Fruit fly (Drosophila melanogaster) whole organism, wandering third instar larva: ENCODE results near the gene CG13075.

Source experiments
- CG32264 ChIP-seq: fragments of 200-800 bp; sonication (Bioruptor generic); optimal IDR thresholded peaks from 2 replicates; lab custom pipeline; 2016; ENCODE audit warnings: missing biosample characterization, missing genetic modification characterization
- CG9705 ChIP-seq: fragments of 200-800 bp; sonication (Bioruptor generic); optimal IDR thresholded peaks from 2 replicates; lab custom pipeline; 2018; ENCODE audit warnings: missing biosample characterization, mild to moderate bottlenecking, missing genetic modification characterization
- CrebA ChIP-seq: fragments of 200-800 bp; sonication (Bioruptor generic); optimal IDR thresholded peaks from 2 replicates; lab custom pipeline; 2016; ENCODE audit warnings: missing biosample characterization, mild to moderate bottlenecking, missing genetic modification characterization, borderline replicate concordance
- Dfd ChIP-seq: fragments of >200 bp; optimal IDR thresholded peaks from 2 replicates; lab custom pipeline; 2017; ENCODE audit warnings: missing biosample characterization, missing genetic modification characterization
- Dif ChIP-seq: fragments of 200-275, 200-300 bp; sonication (Bioruptor generic); optimal IDR thresholded peaks from 2 replicates; lab custom pipeline; 2018; ENCODE audit warnings: missing biosample characterization, missing genetic modification characterization; ENCODE audit not compliant: partially characterized antibody
- GATAd ChIP-seq: sonication (Bioruptor generic); optimal IDR thresholded peaks from 2 replicates; lab custom pipeline; 2016; ENCODE audit warnings: missing biosample characterization, missing genetic modification characterization
- HLH106 ChIP-seq: fragments of 200-800 bp; optimal IDR thresholded peaks from 3 replicates; lab custom pipeline; 2019; ENCODE audit warnings: missing biosample characterization, mild to moderate bottlenecking, missing genetic modification characterization, moderate library complexity
- Hnf4 ChIP-seq: fragments of 200-800 bp; sonication (Bioruptor generic); optimal IDR thresholded peaks from 2 replicates; lab custom pipeline; 2016; ENCODE audit warnings: missing biosample characterization, mild to moderate bottlenecking, missing genetic modification characterization
- Hr78 ChIP-seq: fragments of >200 bp; optimal IDR thresholded peaks from 2 replicates; lab custom pipeline; 2017; ENCODE audit warnings: missing biosample characterization, missing genetic modification characterization
- Hr83 ChIP-seq: fragments of 200-300 bp; sonication (Bioruptor generic); optimal IDR thresholded peaks from 2 replicates; lab custom pipeline; 2016; ENCODE audit warnings: missing biosample characterization, mild to moderate bottlenecking, missing genetic modification characterization, moderate library complexity; ENCODE audit not compliant: poor library complexity, severe bottlenecking
- Jra ChIP-seq: sonication (Bioruptor generic); optimal IDR thresholded peaks from 2 replicates; lab custom pipeline; 2016; ENCODE audit warnings: missing biosample characterization, missing genetic modification characterization
- Mio ChIP-seq: sonication (Bioruptor generic); optimal IDR thresholded peaks from 2 replicates; lab custom pipeline; 2016; ENCODE audit warnings: missing biosample characterization, missing genetic modification characterization
- Myc ChIP-seq: fragments of >200 bp; optimal IDR thresholded peaks from 2 replicates; lab custom pipeline; 2017
- N ChIP-seq: fragments of >200 bp; optimal IDR thresholded peaks from 2 replicates; lab custom pipeline; 2018; ENCODE audit warnings: missing biosample characterization, missing external identifiers, missing genetic modification characterization
- Rel ChIP-seq, 2 experiments: fragments of 200-800 bp; sonication (Bioruptor generic) in 1 of 2; optimal IDR thresholded peaks; 2 replicates in 1 of 2; 3 replicates in 1 of 2; lab custom pipeline; 2016 to 2019; ENCODE audit warnings: mild to moderate bottlenecking in 2 of 2, missing biosample characterization in 2 of 2, missing genetic modification characterization in 2 of 2, moderate library complexity in 1 of 2
- Vsx2 ChIP-seq: fragments of 200-300, 225-300 bp; sonication (Bioruptor generic); optimal IDR thresholded peaks from 2 replicates; lab custom pipeline; 2018; ENCODE audit warnings: missing biosample characterization, missing genetic modification characterization; ENCODE audit not compliant: partially characterized antibody
- br ChIP-seq: fragments of 200-800 bp; sonication (Bioruptor generic); optimal IDR thresholded peaks from 2 replicates; lab custom pipeline; 2016; ENCODE audit warnings: missing biosample characterization, missing genetic modification characterization
- brk ChIP-seq: fragments of 200-800 bp; sonication (Bioruptor generic); optimal IDR thresholded peaks from 2 replicates; lab custom pipeline; 2016; ENCODE audit warnings: missing biosample characterization, mild to moderate bottlenecking, missing genetic modification characterization
- dl ChIP-seq, 2 experiments: fragments of 175-275, 200-275 bp in 1 of 2; fragments of 200-275 bp in 1 of 2; sonication (Bioruptor generic); optimal IDR thresholded peaks; lab custom pipeline; 2018; ENCODE audit warnings: mild to moderate bottlenecking in 2 of 2, missing biosample characterization in 2 of 2, missing genetic modification characterization in 2 of 2, moderate library complexity in 2 of 2; ENCODE audit not compliant: partially characterized antibody in 2 of 2, insufficient read depth in 1 of 2
- dmrt93B ChIP-seq: fragments of 200-800 bp; sonication (Bioruptor generic); optimal IDR thresholded peaks from 2 replicates; lab custom pipeline; 2018; ENCODE audit warnings: missing biosample characterization, mild to moderate bottlenecking, missing genetic modification characterization
- dsf ChIP-seq: sonication (Bioruptor generic); optimal IDR thresholded peaks from 2 replicates; lab custom pipeline; 2016; ENCODE audit warnings: missing biosample characterization, missing genetic modification characterization, borderline replicate concordance
- ey ChIP-seq: fragments of 200-800 bp; sonication (Bioruptor generic); optimal IDR thresholded peaks from 2 replicates; lab custom pipeline; 2016; ENCODE audit warnings: missing biosample characterization, missing genetic modification characterization
- foxo ChIP-seq, 2 experiments: fragments of 200-800 bp; sonication (Bioruptor generic); optimal IDR thresholded peaks; 2 replicates in 1 of 2; 3 replicates in 1 of 2; lab custom pipeline; 2016 to 2017; ENCODE audit warnings: missing biosample characterization in 2 of 2, missing genetic modification characterization in 2 of 2
- fru ChIP-seq: fragments of 200-800 bp; sonication (Bioruptor generic); optimal IDR thresholded peaks from 3 replicates; lab custom pipeline; 2016; ENCODE audit warnings: missing biosample characterization, mild to moderate bottlenecking, missing genetic modification characterization
- h ChIP-seq: fragments of 200-800 bp; sonication (Bioruptor generic); optimal IDR thresholded peaks from 3 replicates; lab custom pipeline; 2016; ENCODE audit warnings: missing biosample characterization, mild to moderate bottlenecking, missing genetic modification characterization
- jim ChIP-seq: fragments of 175-275, 200-325 bp; sonication (Bioruptor generic); optimal IDR thresholded peaks from 2 replicates; lab custom pipeline; 2016; ENCODE audit warnings: missing biosample characterization, mild to moderate bottlenecking, missing genetic modification characterization
- lola ChIP-seq: fragments of >200 bp; optimal IDR thresholded peaks from 2 replicates; lab custom pipeline; 2017; ENCODE audit warnings: missing biosample characterization, missing genetic modification characterization
- psq ChIP-seq: fragments of 200-800 bp; sonication (Bioruptor generic); optimal IDR thresholded peaks from 3 replicates; lab custom pipeline; 2017; ENCODE audit warnings: missing biosample characterization, mild to moderate bottlenecking, missing genetic modification characterization, moderate library complexity
- rgr ChIP-seq: fragments of 200-800 bp; sonication (Bioruptor generic); optimal IDR thresholded peaks from 3 replicates; lab custom pipeline; 2016; ENCODE audit warnings: missing biosample characterization, mild to moderate bottlenecking, missing genetic modification characterization
- sv ChIP-seq: fragments of 200-800 bp; sonication (Bioruptor generic); optimal IDR thresholded peaks from 3 replicates; lab custom pipeline; 2016; ENCODE audit warnings: missing biosample characterization, missing genetic modification characterization
- tai ChIP-seq: sonication (Bioruptor generic); optimal IDR thresholded peaks from 2 replicates; lab custom pipeline; 2016; ENCODE audit warnings: missing biosample characterization, missing genetic modification characterization
- usp ChIP-seq: fragments of >200 bp; optimal IDR thresholded peaks from 2 replicates; lab custom pipeline; 2017; ENCODE audit warnings: missing biosample characterization, missing genetic modification characterization
- woc ChIP-seq: sonication (Bioruptor generic); optimal IDR thresholded peaks from 2 replicates; lab custom pipeline; 2016; ENCODE audit warnings: missing biosample characterization, mild to moderate bottlenecking, missing genetic modification characterization

The CG13075 gene

DNA sequence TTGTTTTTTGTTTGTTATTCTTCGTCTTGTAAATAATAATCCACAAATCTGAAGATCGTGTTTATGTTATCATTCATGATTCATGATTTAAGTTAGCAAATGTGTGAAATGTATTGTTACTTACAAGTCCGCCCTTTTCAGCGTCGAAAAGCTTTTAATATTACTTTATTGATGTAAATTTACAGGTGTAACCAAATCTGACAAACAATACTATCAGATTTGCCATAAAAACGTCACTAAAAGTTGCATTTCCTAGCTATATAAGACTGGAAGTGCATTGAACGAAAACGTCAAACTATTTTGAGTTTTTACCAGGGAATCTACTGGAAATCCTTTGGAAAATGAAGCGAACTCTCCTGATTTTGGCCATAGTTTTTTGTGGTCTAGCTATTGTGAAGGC, 1.5 kb upstream of the CG13075 start, which contains the start of gene CG33258:
CG33258 (plus strand) TSS at position 301 of the 400 bp plus-strand sequence.
- TF ChIP-seq CrebA (GFP tag; lab: Kevin White, UChicago): no peak
- no peak for TF ChIP-seq dmrt93B (GFP tag; lab: Kevin White, UChicago)
- TF ChIP-seq ey (GFP tag; lab: Kevin White, UChicago): no peak
- no peak for TF ChIP-seq Jra (GFP tag; lab: Kevin White, UChicago)
- no peak for TF ChIP-seq Rel (GFP tag; optimal IDR thresholded peaks at IDR 0.05; lab: Kevin White, UChicago)
- TF ChIP-seq Rel (tag; optimal IDR thresholded peaks at IDR 0.05; lab: Kevin White, UChicago): no peak
- TF ChIP-seq Dfd (GFP tag; lab: Kevin White, UChicago): no peak
- no peak for TF ChIP-seq N (GFP tag; lab: Kevin White, UChicago)
- TF ChIP-seq Hr78 (GFP tag; lab: Kevin White, UChicago): no peak
- TF ChIP-seq CG9705 (GFP tag; lab: Kevin White, UChicago): no peak
- no peak for TF ChIP-seq dl (GFP tag; optimal IDR thresholded peaks at IDR 0.05; lab: Kevin White, UChicago; ENCODE audit: insufficient read depth in 1 of 2, partially characterized antibody in 2 of 2)
- TF ChIP-seq jim (GFP tag; lab: Kevin White, UChicago): no peak
- no peak for TF ChIP-seq Mio (GFP tag; lab: Kevin White, UChicago)
- TF ChIP-seq woc: no peak
- TF ChIP-seq HLH106 (tag; lab: Kevin White, UChicago): no peak
- no peak for TF ChIP-seq GATAd (GFP tag; lab: Kevin White, UChicago)
- no peak for TF ChIP-seq usp (GFP tag; lab: Kevin White, UChicago)
- no peak for TF ChIP-seq fru (GFP tag; lab: Kevin White, UChicago)
- no peak for TF ChIP-seq Dif (GFP tag; lab: Kevin White, UChicago)
- no peak for TF ChIP-seq CG32264

DNA sequence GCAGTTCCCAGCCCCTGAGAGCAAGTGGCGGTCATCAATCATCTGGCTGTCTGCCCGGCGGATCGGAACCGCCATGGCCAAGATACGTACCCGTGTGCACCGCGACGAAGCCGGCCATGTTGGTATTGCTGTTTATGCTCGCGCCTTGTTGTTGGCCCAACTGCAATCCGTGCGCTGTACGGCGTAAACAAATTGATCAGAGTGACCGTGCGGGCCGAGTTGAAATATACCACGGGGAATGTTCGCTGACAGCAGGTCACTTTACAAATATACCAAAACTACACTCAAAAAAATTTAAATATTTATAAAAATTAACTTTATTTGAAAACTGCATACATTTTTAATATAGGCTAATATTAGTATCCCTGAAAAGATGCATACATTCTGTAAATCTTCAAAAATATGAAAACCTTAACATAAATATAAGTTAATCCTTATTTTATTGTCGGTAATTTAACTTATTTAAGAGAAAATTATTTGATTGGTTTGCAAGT, 3.6 kb downstream of the CG13075 start, which contains the start of gene Tasp1:
Tasp1 (minus strand) TSS at position 203 of the 494 bp plus-strand sequence.
- no peak for TF ChIP-seq jim (GFP tag; lab: Kevin White, UChicago)
- no peak for TF ChIP-seq Dfd (GFP tag; lab: Kevin White, UChicago)
- peak; percentile 1 for TF ChIP-seq HLH106 (tag; lab: Kevin White, UChicago)
- no peak for TF ChIP-seq tai
- TF ChIP-seq br (GFP tag; lab: Kevin White, UChicago): no peak
- TF ChIP-seq sv: peak; percentile 17
- peak; percentile 7 for TF ChIP-seq Hnf4 (GFP tag; lab: Kevin White, UChicago)
- no peak for TF ChIP-seq Myc (lab: Kevin White, UChicago)
- no peak for TF ChIP-seq Rel (GFP tag; optimal IDR thresholded peaks at IDR 0.05; lab: Kevin White, UChicago)
- no peak for TF ChIP-seq Rel (tag; optimal IDR thresholded peaks at IDR 0.05; lab: Kevin White, UChicago)
- no peak for TF ChIP-seq Hr83
- peak in 1 of 2 experiments; percentile 50 for TF ChIP-seq foxo (GFP tag; optimal IDR thresholded peaks at IDR 0.05; lab: Kevin White, UChicago)
- TF ChIP-seq Vsx2: no peak
- no peak for TF ChIP-seq psq

DNA sequence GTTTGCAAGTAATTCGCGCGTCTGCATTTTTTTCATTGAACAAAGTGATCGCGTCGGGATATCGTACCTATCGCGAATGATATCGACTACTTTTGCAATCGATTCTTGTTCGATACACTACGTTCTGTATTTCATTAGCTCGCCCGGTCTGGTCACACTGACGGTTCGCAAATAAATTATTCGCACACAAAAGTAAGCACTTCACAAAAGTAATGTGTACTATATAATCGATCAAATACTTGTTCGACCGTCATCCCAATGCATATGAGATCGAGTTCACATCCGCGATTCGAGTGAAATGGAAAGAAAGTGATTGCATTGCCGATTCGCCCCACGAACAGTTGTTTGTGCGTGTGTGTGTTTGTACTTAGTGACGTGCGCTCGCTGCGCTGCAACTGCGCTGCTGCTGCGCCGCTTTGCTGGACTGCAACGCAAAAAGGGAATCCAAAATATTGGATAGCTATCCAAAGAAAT, 6.6 kb downstream of the CG13075 start, which contains the start of the genes CG5235 and ClC-c:
CG5235 (minus strand) TSS at position 63 of the 474 bp plus-strand sequence.
ClC-c (plus strand) TSS at position 125 of the 474 bp plus-strand sequence.
- no peak for TF ChIP-seq h (GFP tag; lab: Kevin White, UChicago)
- TF ChIP-seq Rel (GFP tag; optimal IDR thresholded peaks at IDR 0.05; lab: Kevin White, UChicago): no peak
- peak; percentile 65 for TF ChIP-seq Rel (tag; optimal IDR thresholded peaks at IDR 0.05; lab: Kevin White, UChicago)
- peak; percentile 14 for TF ChIP-seq rgr
- peak; percentile 63 for TF ChIP-seq fru (GFP tag; lab: Kevin White, UChicago)

DNA sequence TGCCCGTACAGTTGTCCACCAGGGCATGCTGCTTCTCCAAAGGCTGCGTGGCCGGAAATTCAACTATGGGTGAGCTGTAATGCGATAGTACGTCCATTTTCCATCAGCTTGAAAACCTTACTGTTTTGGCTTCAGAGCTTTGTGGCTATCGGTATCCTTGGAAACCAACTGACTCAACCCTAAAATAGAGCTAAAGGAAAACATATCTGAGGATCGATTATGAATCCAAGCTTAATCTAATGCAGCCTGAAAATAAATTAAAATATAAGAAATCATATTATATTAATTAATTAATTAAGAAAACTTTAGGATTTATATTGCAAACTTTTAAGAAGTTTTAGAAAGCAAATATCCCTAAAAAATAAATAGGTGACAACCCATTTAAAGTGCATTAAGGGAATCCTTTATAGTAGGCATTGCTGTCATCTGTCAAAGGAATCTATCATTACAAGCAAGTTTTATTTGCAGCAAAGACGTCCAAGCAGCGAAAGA, 13.6 kb downstream of the CG13075 start, which contains the start of the genes CG13074 and ATPsynbetaL:
CG13074 (minus strand) TSS at position 101 of the 492 bp plus-strand sequence.
ATPsynbetaL (plus strand) TSS at position 442 of the 492 bp plus-strand sequence.
- TF ChIP-seq dsf (no peak), lola (GFP tag; lab: Kevin White, UChicago) (no peak), brk (GFP tag; lab: Kevin White, UChicago) (no peak), foxo (GFP tag; optimal IDR thresholded peaks at IDR 0.05; lab: Kevin White, UChicago) (no peak)
